Worm (Caenorhabditis elegans): ENCODE data around the gene twnk-1.

ce11 chrX:5743209-5743608 is 47.8 kb upstream of the twnk-1 start, which contains the start of gene gnrr-4:
- no peak for TF ChIP-seq tbx-11 (GFP tag; IDR thresholded peaks at IDR 0.05)
- no peak for TF ChIP-seq ceh-36 (tag; optimal IDR thresholded peaks at IDR 0.05)
- TF ChIP-seq ama-1 (optimal IDR thresholded peaks at IDR 0.05): no peak
- no peak for TF ChIP-seq flt-1 (GFP tag; IDR thresholded peaks at IDR 0.05)
- no peak for TF ChIP-seq scrt-1 (GFP tag; IDR thresholded peaks at IDR 0.05)
- no peak for TF ChIP-seq tra-4 (tag; optimal IDR thresholded peaks at IDR 0.05)
- TF ChIP-seq hmbx-1 (tag; optimal IDR thresholded peaks at IDR 0.05): no peak
- TF ChIP-seq sea-1 (GFP tag; conservative IDR thresholded peaks at IDR 0.05): no peak
- no peak for TF ChIP-seq B0310.2 (tag; optimal IDR thresholded peaks at IDR 0.05)
- TF ChIP-seq F13C5.2 (tag; optimal IDR thresholded peaks at IDR 0.05): no peak
- no peak for TF ChIP-seq ceh-13 (GFP tag; optimal IDR thresholded peaks at IDR 0.05)
- no peak for TF ChIP-seq aly-1 (tag; optimal IDR thresholded peaks at IDR 0.05)
- no peak for TF ChIP-seq tbx-37 (GFP tag; conservative IDR thresholded peaks at IDR 0.05)
- TF ChIP-seq hnd-1 (tag; optimal IDR thresholded peaks at IDR 0.05): no peak

Measured in whole organism, early embryonic.